Worm (Caenorhabditis elegans) whole organism, young adult: ENCODE data around the gene cyp-14A3.

Experiments
- B0035.1 ChIP-seq: sonication (generic microtip); optimal IDR thresholded peaks from 2 replicates; lab custom pipeline; 2016; ENCODE audit warnings: missing genetic modification characterization, mild to moderate bottlenecking, missing compliant biosample characterization, missing genotype, missing genetic modification reagents
- B0261.1 ChIP-seq: sonication (generic microtip); optimal IDR thresholded peaks from 2 replicates; lab custom pipeline; 2016; ENCODE audit warnings: mild to moderate bottlenecking, missing genetic modification characterization, moderate library complexity, missing compliant biosample characterization
- D2030.7 ChIP-seq: fragments of 200-800 bp; sonication (Bioruptor generic); IDR thresholded peaks from 2 replicates; pipeline ENCODE4 v1.3.6; 2022; ENCODE audit warnings: missing genetic modification reagents, missing genetic modification characterization, missing compliant biosample characterization
- F49E8.2 ChIP-seq: sonication (generic microtip); optimal IDR thresholded peaks from 3 replicates; lab custom pipeline; 2017; ENCODE audit warnings: missing genetic modification characterization, mild to moderate bottlenecking, missing compliant biosample characterization, antibody characterized with exemption, moderate library complexity; ENCODE audit not compliant: insufficient read depth
- Y67H2A.10 ChIP-seq: fragments of 200-800 bp; sonication (Bioruptor generic); conservative IDR thresholded peaks from 2 replicates; pipeline ENCODE4 v1.3.6; 2022; ENCODE audit warnings: missing genetic modification reagents, missing genetic modification characterization, missing compliant biosample characterization
- Y95B8A.8 ChIP-seq: fragments of 200-800 bp; sonication (Bioruptor generic); IDR thresholded peaks from 2 replicates; pipeline ENCODE4 v1.3.6; 2022; ENCODE audit warnings: missing genetic modification reagents, missing genetic modification characterization, missing compliant biosample characterization
- ZK185.1 ChIP-seq: sonication (generic microtip); optimal IDR thresholded peaks from 2 replicates; lab custom pipeline; 2016; ENCODE audit warnings: mild to moderate bottlenecking, missing genetic modification characterization, missing compliant biosample characterization; ENCODE audit not compliant: poor library complexity, severe bottlenecking
- akir-1 ChIP-seq: fragments of 200-800 bp; sonication (Bioruptor generic); optimal IDR thresholded peaks from 2 replicates; lab custom pipeline; 2018; ENCODE audit warnings: mild to moderate bottlenecking, missing genetic modification characterization, moderate library complexity, missing compliant biosample characterization
- aptf-3 ChIP-seq: fragments of 200-800 bp; sonication (Bioruptor generic); IDR thresholded peaks from 2 replicates; pipeline ENCODE4 v1.3.6; 2022; ENCODE audit warnings: missing genetic modification characterization, missing compliant biosample characterization
- cebp-1 ChIP-seq, 2 experiments: fragments of 200-800 bp in 1 of 2; sonication (Bioruptor generic) in 1 of 2; sonication (generic microtip) in 1 of 2; IDR thresholded peaks in 1 of 2; optimal IDR thresholded peaks in 1 of 2; 2 replicates each; pipeline versions ENCODE4 v1.3.6 to Lab custom; 2017 to 2022; ENCODE audit warnings: missing compliant biosample characterization in 2 of 2, missing genetic modification characterization in 2 of 2, mild to moderate bottlenecking in 1 of 2, missing genetic modification reagents in 1 of 2, moderate library complexity in 1 of 2
- chd-7 ChIP-seq: sonication (generic microtip); optimal IDR thresholded peaks from 2 replicates; lab custom pipeline; 2016; ENCODE audit warnings: mild to moderate bottlenecking, missing genetic modification characterization, moderate library complexity, missing compliant biosample characterization
- die-1 ChIP-seq: sonication (generic microtip); optimal IDR thresholded peaks from 2 replicates; lab custom pipeline; 2016; ENCODE audit warnings: missing genotype, mild to moderate bottlenecking, missing genetic modification characterization, missing compliant biosample characterization
- dox-1 ChIP-seq: fragments of 200-800 bp; sonication (Bioruptor generic); IDR thresholded peaks from 2 replicates; pipeline ENCODE4 v1.3.6; 2022; ENCODE audit warnings: missing genetic modification reagents, missing genetic modification characterization, missing compliant biosample characterization
- egl-18 ChIP-seq: fragments of 200-800 bp; sonication (Bioruptor generic); IDR thresholded peaks from 2 replicates; pipeline ENCODE4 v1.3.6; 2022; ENCODE audit warnings: missing genetic modification reagents, missing genetic modification characterization, missing compliant biosample characterization
- hlh-26 ChIP-seq: fragments of 200-800 bp; sonication (Bioruptor generic); conservative IDR thresholded peaks from 2 replicates; pipeline ENCODE4 v1.3.6; 2022; ENCODE audit warnings: missing genetic modification reagents, missing genetic modification characterization, missing compliant biosample characterization
- hmg-1.2 ChIP-seq: fragments of 200-800 bp; sonication (Bioruptor generic); IDR thresholded peaks from 2 replicates; pipeline ENCODE4 v1.3.6; 2022; ENCODE audit warnings: missing genetic modification reagents, missing genetic modification characterization, missing compliant biosample characterization
- madf-10 ChIP-seq: sonication (generic microtip); optimal IDR thresholded peaks from 2 replicates; lab custom pipeline; 2016; ENCODE audit warnings: mild to moderate bottlenecking, missing genetic modification characterization, missing compliant biosample characterization
- nfyb-1 ChIP-seq: fragments of 200-800 bp; sonication (Bioruptor generic); IDR thresholded peaks from 2 replicates; pipeline ENCODE4 v1.3.6; 2022; ENCODE audit warnings: missing genetic modification reagents, missing genetic modification characterization, missing compliant biosample characterization
- nhr-80 ChIP-seq: sonication (generic microtip); optimal IDR thresholded peaks from 2 replicates; lab custom pipeline; 2016; ENCODE audit warnings: missing genetic modification characterization, missing compliant biosample characterization
- nhr-90 ChIP-seq: sonication (generic microtip); optimal IDR thresholded peaks from 2 replicates; lab custom pipeline; 2016; ENCODE audit warnings: missing genotype, mild to moderate bottlenecking, missing genetic modification characterization, missing compliant biosample characterization
- pbrm-1 ChIP-seq: fragments of 200-800 bp; sonication (Bioruptor generic); IDR thresholded peaks from 2 replicates; pipeline ENCODE4 v1.3.6; 2022; ENCODE audit warnings: missing genetic modification reagents, missing genetic modification characterization, missing compliant biosample characterization
- rec-8 ChIP-seq, 2 experiments: sonication (generic microtip); optimal IDR thresholded peaks; 2 replicates each; lab custom pipeline; 2016; ENCODE audit warnings: mild to moderate bottlenecking in 2 of 2, missing genetic modification characterization in 2 of 2, missing genetic modification reagents in 2 of 2, missing genotype in 2 of 2, missing biosample characterization in 1 of 2, missing compliant biosample characterization in 1 of 2, moderate library complexity in 1 of 2
- rpc-1 ChIP-seq, 2 experiments: fragments of 150-350 bp in 1 of 2; sonication (generic microtip) in 1 of 2; optimal IDR thresholded peaks; 2 replicates each; lab custom pipeline; 2014 to 2018; ENCODE audit warnings: missing biosample characterization in 1 of 2, missing genetic modification characterization in 1 of 2, missing genetic modification reagents in 1 of 2, missing genotype in 1 of 2
- snpc-1.1 ChIP-seq: sonication (generic microtip); optimal IDR thresholded peaks from 2 replicates; lab custom pipeline; 2017; ENCODE audit warnings: missing genetic modification characterization, mild to moderate bottlenecking, missing compliant biosample characterization, antibody characterized with exemption, moderate library complexity, missing genotype, missing genetic modification reagents; ENCODE audit not compliant: insufficient read depth
- snpc-1.3 ChIP-seq: sonication (generic microtip); optimal IDR thresholded peaks from 2 replicates; lab custom pipeline; 2017; ENCODE audit warnings: missing genetic modification characterization, mild to moderate bottlenecking, missing compliant biosample characterization, antibody characterized with exemption, moderate library complexity, missing genotype, missing genetic modification reagents; ENCODE audit not compliant: insufficient read depth
- snpc-3.4 ChIP-seq: sonication (generic microtip); optimal IDR thresholded peaks from 2 replicates; lab custom pipeline; 2017; ENCODE audit warnings: missing genetic modification characterization, mild to moderate bottlenecking, missing compliant biosample characterization, antibody characterized with exemption, moderate library complexity, missing genotype, missing genetic modification reagents
- snpc-4 ChIP-seq, 5 experiments: fragments of 150-350 bp in 1 of 5; sonication (generic microtip) in 4 of 5; optimal IDR thresholded peaks; 2 replicates each; lab custom pipeline; 2014 to 2018; ENCODE audit warnings: missing genetic modification characterization in 5 of 5, missing biosample characterization in 3 of 5, antibody characterized with exemption in 2 of 5, mild to moderate bottlenecking in 2 of 5, missing compliant biosample characterization in 2 of 5, missing genotype in 2 of 5, moderate library complexity in 2 of 5, missing genetic modification reagents in 1 of 5
- somi-1 ChIP-seq: fragments of 200-800 bp; sonication (Bioruptor generic); optimal IDR thresholded peaks from 2 replicates; lab custom pipeline; 2018; ENCODE audit warnings: mild to moderate bottlenecking, missing genetic modification characterization, missing compliant biosample characterization
- tbp1 ChIP-seq: fragments of 200-800 bp; sonication (Bioruptor generic); optimal IDR thresholded peaks from 2 replicates; lab custom pipeline; 2018; ENCODE audit warnings: mild to moderate bottlenecking, missing genetic modification characterization, missing compliant biosample characterization
- tlf-1 ChIP-seq: fragments of 200-800 bp; sonication (Bioruptor generic); optimal IDR thresholded peaks from 2 replicates; lab custom pipeline; 2018; ENCODE audit warnings: mild to moderate bottlenecking, missing genetic modification characterization, missing compliant biosample characterization
- unc-130 ChIP-seq: sonication (generic microtip); optimal IDR thresholded peaks from 2 replicates; lab custom pipeline; 2016; ENCODE audit warnings: missing genetic modification reagents, missing genetic modification characterization, missing compliant biosample characterization
- ztf-18 ChIP-seq: sonication (generic microtip); optimal IDR thresholded peaks from 2 replicates; lab custom pipeline; 2016; ENCODE audit warnings: missing genotype, mild to moderate bottlenecking, missing genetic modification characterization, missing compliant biosample characterization

Gene cyp-14A3

ce11 chrX:13262195-13262594 is 11.8 kb downstream of the cyp-14A3 start, which contains the start of gene K09A11.1:
Gene K09A11.1, plus strand, starts transcription at chrX:13262495.
- TF ChIP-seq unc-130 (GFP tag; lab: Kevin White, UChicago) (no peak), hlh-26 (GFP tag; lab: Robert Waterston, UW) (no peak), nfyb-1 (GFP tag; lab: Robert Waterston, UW) (no peak), hmg-1.2 (GFP tag; lab: Robert Waterston, UW) (no peak), chd-7 (tag; lab: Kevin White, UChicago) (no peak), aptf-3 (GFP tag; lab: Robert Waterston, UW) (no peak), tbp1 (GFP tag; lab: Kevin White, UChicago) (no peak), Y95B8A.8 (GFP tag; lab: Robert Waterston, UW) (no peak), F49E8.2 (tag; lab: Kevin White, UChicago) (no peak), Y67H2A.10 (GFP tag; lab: Robert Waterston, UW) (no peak), cebp-1 (GFP tag; IDR thresholded peaks at IDR 0.05; lab: Robert Waterston, UW) (no peak), cebp-1 (tag; optimal IDR thresholded peaks at IDR 0.05; lab: Kevin White, UChicago) (no peak), somi-1 (GFP tag; lab: Kevin White, UChicago) (no peak), akir-1 (no peak), tlf-1 (GFP tag; lab: Kevin White, UChicago) (no peak)

DNA sequence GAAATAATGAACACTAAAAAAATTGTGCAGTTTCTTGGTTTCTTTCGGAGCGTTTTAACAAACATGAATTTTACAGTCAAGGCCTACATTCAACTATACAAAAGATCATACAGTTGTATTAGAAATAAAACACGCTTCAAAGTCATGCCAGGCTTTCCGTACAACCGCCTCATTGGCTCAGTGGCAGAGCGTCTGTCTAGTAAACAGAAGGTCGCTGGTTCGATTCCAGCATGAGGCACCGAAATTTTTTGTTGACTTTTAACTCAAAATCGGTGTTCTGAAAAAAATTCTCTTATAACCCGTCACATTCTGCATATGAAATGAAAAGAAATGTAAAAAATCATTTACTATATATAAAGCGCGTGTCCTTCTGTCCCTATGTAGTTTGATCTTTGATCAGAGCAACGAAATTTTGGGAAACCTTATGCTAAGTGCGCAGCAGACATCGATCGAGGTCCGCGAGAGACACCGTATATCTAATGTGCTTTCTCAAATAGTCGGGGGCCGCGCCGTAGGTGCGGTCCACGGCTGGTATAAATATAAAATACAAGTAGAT is 12.9 kb downstream of the cyp-14A3 start:
- peak; percentile 8 for TF ChIP-seq nhr-80
- TF ChIP-seq snpc-1.3 (tag; lab: Kevin White, UChicago), result peak; percentile 27
- TF ChIP-seq nhr-90 (tag; lab: Kevin White, UChicago), result peak; percentile 36
- TF ChIP-seq tbp1 (GFP tag; lab: Kevin White, UChicago), result peak; percentile 86
- TF ChIP-seq B0261.1, result peak; percentile 66
- peak; percentile 38 for TF ChIP-seq hmg-1.2 (GFP tag; lab: Robert Waterston, UW)
- peak; percentile 10 for TF ChIP-seq ztf-18
- 0 out of 2 replicates have a peak, but pooled peaks have one; percentile 16 for TF ChIP-seq egl-18 (GFP tag; lab: Robert Waterston, UW)
- peak; percentile 69 for TF ChIP-seq rpc-1 (optimal IDR thresholded peaks at IDR 0.05; lab: Kevin White, UChicago)
- TF ChIP-seq rpc-1 (tag; optimal IDR thresholded peaks at IDR 0.05; lab: Kevin White, UChicago), result peak; percentile 84
- TF ChIP-seq pbrm-1 (GFP tag; lab: Robert Waterston, UW), result peak; percentile 58; the same call in 1 of the 2 replicates
- peak; percentile 31 for TF ChIP-seq madf-10 (tag; lab: Kevin White, UChicago)
- TF ChIP-seq snpc-3.4 (tag; lab: Kevin White, UChicago), result peak; percentile 37
- TF ChIP-seq die-1 (tag; lab: Kevin White, UChicago), result peak; percentile 74
- 0 out of 2 replicates have a peak, but pooled peaks have one; percentile 17 for TF ChIP-seq dox-1
- peak; percentile 24 for TF ChIP-seq snpc-1.1 (tag; lab: Kevin White, UChicago)
- peak in 1 of 2 experiments; percentile 38 for TF ChIP-seq rec-8 (tag; optimal IDR thresholded peaks at IDR 0.05; lab: Kevin White, UChicago)
- TF ChIP-seq D2030.7 (GFP tag; lab: Robert Waterston, UW), result 0 out of 2 replicates have a peak, but pooled peaks have one; percentile 16
- TF ChIP-seq ZK185.1 (tag; lab: Kevin White, UChicago), result peak; percentile 10
- peak; percentile 5 for TF ChIP-seq B0035.1
- TF ChIP-seq snpc-4 (GFP tag; optimal IDR thresholded peaks at IDR 0.05; lab: Kevin White, UChicago), result peak; percentile 68
- TF ChIP-seq snpc-4 (tag; optimal IDR thresholded peaks at IDR 0.05; lab: Kevin White, UChicago), result peak in 3 of 4 experiments; percentile 63 to 91 (median 86)
